Fruit fly (Drosophila melanogaster): ENCODE data around the gene unc-4.

dm6 chrX:17739974-17740373, 28.4 kb upstream of the unc-4 start:
- no peak for TF ChIP-seq CG12768 (GFP tag; optimal IDR thresholded peaks at IDR 0.05)
- no peak for TF ChIP-seq kay (GFP tag; ENCODE audit: borderline replicate concordance)
- no peak for TF ChIP-seq Clk (GFP tag; optimal IDR thresholded peaks at IDR 0.05)
- no peak for TF ChIP-seq tj (GFP tag; optimal IDR thresholded peaks at IDR 0.05)
- TF ChIP-seq CG7101 (tag; optimal IDR thresholded peaks at IDR 0.05): no peak
- TF ChIP-seq pad (GFP tag; optimal IDR thresholded peaks at IDR 0.05): no peak
- no peak for TF ChIP-seq CG7045 (GFP tag; optimal IDR thresholded peaks at IDR 0.05)
- TF ChIP-seq bab1 (GFP tag; optimal IDR thresholded peaks at IDR 0.05): no peak
- no peak for TF ChIP-seq CG5204 (GFP tag; optimal IDR thresholded peaks at IDR 0.05)
- TF ChIP-seq cic (GFP tag; optimal IDR thresholded peaks at IDR 0.05): peak; percentile 56
- no peak for TF ChIP-seq CG14711 (tag; optimal IDR thresholded peaks at IDR 0.05)
- TF ChIP-seq ovo (GFP tag; optimal IDR thresholded peaks at IDR 0.05): no peak
- TF ChIP-seq CG33017 (tag; optimal IDR thresholded peaks at IDR 0.05): no peak
- no peak for TF ChIP-seq Hr96 (GFP tag; optimal IDR thresholded peaks at IDR 0.05)

Measured in whole organism, adult.